Fruit fly (Drosophila melanogaster) whole organism, embryonic: ENCODE data around the gene Rai1.

Source experiments
- Antp ChIP-seq: fragments of 200-800 bp; sonication (Bioruptor generic); optimal IDR thresholded peaks from 3 replicates; lab custom pipeline; 2016; ENCODE audit warnings: missing biosample characterization, missing genetic modification characterization
- Bgb ChIP-seq: fragments of 200-800 bp; sonication (Bioruptor generic); IDR thresholded peaks from 2 replicates; pipeline ENCODE4 v1.3.6; 2022; ENCODE audit warnings: missing biosample characterization, missing genetic modification characterization; ENCODE audit not compliant: partially characterized antibody
- CG10321 ChIP-seq: fragments of 200-800 bp; sonication (Bioruptor generic); IDR thresholded peaks from 2 replicates; pipeline ENCODE4 v1.3.6; 2022; ENCODE audit warnings: missing biosample characterization, missing genetic modification characterization
- CG10654 ChIP-seq: fragments of 200-800 bp; sonication (Bioruptor generic); optimal IDR thresholded peaks from 2 replicates; lab custom pipeline; 2016; ENCODE audit warnings: missing biosample characterization, missing genetic modification characterization
- CG11456 ChIP-seq: fragments of 200-800 bp; sonication (Bioruptor generic); IDR thresholded peaks from 3 replicates; pipeline ENCODE4 v1.3.6; 2022; ENCODE audit warnings: missing biosample characterization, missing genetic modification characterization
- CG13624 ChIP-seq: fragments of 200-800 bp; sonication (Bioruptor generic); optimal IDR thresholded peaks from 2 replicates; lab custom pipeline; 2016; ENCODE audit warnings: missing biosample characterization, missing genetic modification characterization
- CG15696 ChIP-seq: fragments of 200-800 bp; sonication (Bioruptor generic); optimal IDR thresholded peaks from 2 replicates; lab custom pipeline; 2019; ENCODE audit warnings: missing biosample characterization, mild to moderate bottlenecking, missing genetic modification characterization, moderate library complexity
- CG16779 ChIP-seq: fragments of 200-800 bp; sonication (Bioruptor generic); IDR thresholded peaks from 2 replicates; pipeline ENCODE4 v1.3.6; 2022; ENCODE audit warnings: missing biosample characterization, missing genetic modification characterization
- CG17186 ChIP-seq: fragments of 200-800 bp; sonication (Bioruptor generic); optimal IDR thresholded peaks from 3 replicates; lab custom pipeline; 2017; ENCODE audit warnings: missing biosample characterization, missing genetic modification reagents, missing genetic modification characterization
- CG17385 ChIP-seq: fragments of 200-800 bp; sonication (Bioruptor generic); optimal IDR thresholded peaks from 3 replicates; lab custom pipeline; 2018; ENCODE audit warnings: missing biosample characterization, mild to moderate bottlenecking, missing genetic modification characterization
- CG17912 ChIP-seq: fragments of 200-800 bp; sonication (Bioruptor generic); optimal IDR thresholded peaks from 2 replicates; lab custom pipeline; 2018; ENCODE audit warnings: missing biosample characterization, mild to moderate bottlenecking, missing genetic modification characterization
- CG3065 ChIP-seq: fragments of 200-800 bp; sonication (Bioruptor generic); optimal IDR thresholded peaks from 2 replicates; lab custom pipeline; 2016; ENCODE audit warnings: missing biosample characterization, missing genetic modification characterization
- CG3407 ChIP-seq: fragments of 200-800 bp; sonication (Bioruptor generic); optimal IDR thresholded peaks from 2 replicates; lab custom pipeline; 2018; ENCODE audit warnings: missing biosample characterization, mild to moderate bottlenecking, missing genetic modification characterization
- CG43689 ChIP-seq: fragments of 200-800 bp; sonication (Bioruptor generic); IDR thresholded peaks from 2 replicates; pipeline ENCODE4 v1.3.6; 2022; ENCODE audit warnings: missing biosample characterization, missing genetic modification characterization
- CG4404 ChIP-seq: fragments of 200-800 bp; sonication (Bioruptor generic); IDR thresholded peaks from 2 replicates; pipeline ENCODE4 v1.3.6; 2022; ENCODE audit warnings: missing biosample characterization, missing genetic modification characterization
- CG4730 ChIP-seq: fragments of 200-800 bp; sonication (Bioruptor generic); IDR thresholded peaks from 2 replicates; pipeline ENCODE4 v1.3.6; 2022; ENCODE audit warnings: missing biosample characterization, missing genetic modification characterization
- CG6272 ChIP-seq: fragments of 200-800 bp; sonication (Bioruptor generic); IDR thresholded peaks from 2 replicates; pipeline ENCODE4 v1.3.6; 2022; ENCODE audit warnings: missing biosample characterization, missing genetic modification characterization
- CG8765 ChIP-seq: fragments of 200-800 bp; sonication (Bioruptor generic); IDR thresholded peaks from 2 replicates; pipeline ENCODE4 v1.3.6; 2022; ENCODE audit warnings: missing biosample characterization, missing genetic modification characterization
- CG9876 ChIP-seq: fragments of 200-800 bp; sonication (Bioruptor generic); optimal IDR thresholded peaks from 2 replicates; lab custom pipeline; 2016; ENCODE audit warnings: missing biosample characterization, missing genetic modification characterization
- Doc2 ChIP-seq: fragments of 200-800 bp; sonication (Bioruptor generic); IDR thresholded peaks from 2 replicates; pipeline ENCODE4 v1.3.6; 2022; ENCODE audit warnings: missing biosample characterization, missing genetic modification characterization
- E2f1 ChIP-seq: fragments of 200-800 bp; sonication (Bioruptor generic); IDR thresholded peaks from 2 replicates; pipeline ENCODE4 v1.3.6; 2022; ENCODE audit warnings: missing biosample characterization, missing genetic modification characterization
- Fer2 ChIP-seq: fragments of 200-800 bp; sonication (Bioruptor generic); optimal IDR thresholded peaks from 2 replicates; lab custom pipeline; 2018; ENCODE audit warnings: missing biosample characterization, mild to moderate bottlenecking, missing genetic modification characterization, moderate library complexity
- H15 ChIP-seq: fragments of 200-800 bp; sonication (Bioruptor generic); IDR thresholded peaks from 3 replicates; pipeline ENCODE4 v1.3.6; 2022; ENCODE audit warnings: missing biosample characterization, missing genetic modification characterization
- HLH3B ChIP-seq: fragments of 200-800 bp; sonication (Bioruptor generic); IDR thresholded peaks from 2 replicates; pipeline ENCODE4 v1.3.6; 2022; ENCODE audit warnings: missing biosample characterization, missing genetic modification characterization
- Meics ChIP-seq: fragments of 200-800 bp; sonication (Bioruptor generic); optimal IDR thresholded peaks from 2 replicates; lab custom pipeline; 2017; ENCODE audit warnings: missing biosample characterization, mild to moderate bottlenecking, missing genetic modification characterization
- Optix ChIP-seq: fragments of 200-800 bp; sonication (Bioruptor generic); IDR thresholded peaks from 3 replicates; pipeline ENCODE4 v1.3.6; 2022; ENCODE audit warnings: missing biosample characterization, missing genetic modification characterization
- Sin3A ChIP-seq: fragments of >200 bp; optimal IDR thresholded peaks from 2 replicates; lab custom pipeline; 2018
- Sry-β ChIP-seq: fragments of 200-800 bp; sonication (Bioruptor generic); optimal IDR thresholded peaks from 2 replicates; lab custom pipeline; 2018; ENCODE audit warnings: missing biosample characterization, mild to moderate bottlenecking, missing genetic modification characterization, moderate library complexity
- bcd ChIP-seq: fragments of 200-800 bp; sonication (Bioruptor generic); optimal IDR thresholded peaks from 2 replicates; lab custom pipeline; 2017; ENCODE audit warnings: missing biosample characterization, mild to moderate bottlenecking, missing genetic modification characterization
- bsh ChIP-seq, 2 experiments: fragments of 200-800 bp; sonication (Bioruptor generic); optimal IDR thresholded peaks; 2 replicates each; lab custom pipeline; 2017 to 2018; ENCODE audit warnings: mild to moderate bottlenecking in 2 of 2, missing biosample characterization in 2 of 2, missing genetic modification characterization in 2 of 2, moderate library complexity in 1 of 2
- croc ChIP-seq: fragments of 200-800 bp; sonication (Bioruptor generic); conservative IDR thresholded peaks from 3 replicates; pipeline ENCODE4 v1.3.6; 2022; ENCODE audit warnings: missing biosample characterization, missing genetic modification characterization
- dm ChIP-seq: fragments of 200-800 bp; sonication (Bioruptor generic); optimal IDR thresholded peaks from 3 replicates; lab custom pipeline; 2016; ENCODE audit warnings: missing biosample characterization, missing genetic modification characterization
- en ChIP-seq: fragments of 200-800 bp; sonication (Bioruptor generic); optimal IDR thresholded peaks from 2 replicates; lab custom pipeline; 2016; ENCODE audit warnings: missing biosample characterization, missing genetic modification characterization
- esg ChIP-seq: fragments of 200-800 bp; sonication (Bioruptor generic); conservative IDR thresholded peaks from 2 replicates; pipeline ENCODE4 v1.3.6; 2022; ENCODE audit warnings: missing biosample characterization, missing genetic modification characterization
- gcm2 ChIP-seq: fragments of 200-800 bp; sonication (Bioruptor generic); optimal IDR thresholded peaks from 2 replicates; lab custom pipeline; 2016; ENCODE audit warnings: missing biosample characterization, missing genetic modification characterization
- gfzf ChIP-seq: fragments of 200-800 bp; sonication (Bioruptor generic); optimal IDR thresholded peaks from 2 replicates; lab custom pipeline; 2016; ENCODE audit warnings: missing biosample characterization, mild to moderate bottlenecking, missing genetic modification characterization, moderate library complexity
- gsb ChIP-seq: fragments of 200-800 bp; sonication (Bioruptor generic); IDR thresholded peaks from 2 replicates; pipeline ENCODE4 v1.3.6; 2022; ENCODE audit warnings: missing biosample characterization, missing genetic modification characterization
- insv ChIP-seq, 2 experiments: fragments of 200-800 bp; sonication (Bioruptor generic); optimal IDR thresholded peaks; 3 replicates each; lab custom pipeline; 2016 to 2018; ENCODE audit warnings: missing biosample characterization in 2 of 2, missing genetic modification characterization in 2 of 2
- ken ChIP-seq: fragments of 200-800 bp; sonication (Bioruptor generic); IDR thresholded peaks from 3 replicates; pipeline ENCODE4 v1.3.6; 2022; ENCODE audit warnings: missing biosample characterization, missing genetic modification characterization
- nmo ChIP-seq: fragments of 200-800 bp; sonication (Bioruptor generic); optimal IDR thresholded peaks from 2 replicates; lab custom pipeline; 2018; ENCODE audit warnings: missing biosample characterization, mild to moderate bottlenecking, missing genetic modification characterization, moderate library complexity
- nom ChIP-seq: fragments of 200-800 bp; sonication (Bioruptor generic); optimal IDR thresholded peaks from 2 replicates; lab custom pipeline; 2017; ENCODE audit warnings: missing biosample characterization, missing genetic modification characterization, mild to moderate bottlenecking, moderate library complexity, missing genetic modification reagents
- sc ChIP-seq, 3 experiments: fragments of >200 bp in 2 of 3; fragments of 200-800 bp in 1 of 3; sonication (Bioruptor generic) in 1 of 3; optimal IDR thresholded peaks; 2 replicates in 2 of 3; 3 replicates in 1 of 3; lab custom pipeline; 2017; ENCODE audit warnings: mild to moderate bottlenecking in 1 of 3, missing biosample characterization in 1 of 3, missing genetic modification characterization in 1 of 3, missing genetic modification reagents in 1 of 3
- schlank ChIP-seq: fragments of 200-800 bp; sonication (Bioruptor generic); optimal IDR thresholded peaks from 2 replicates; lab custom pipeline; 2018; ENCODE audit warnings: missing biosample characterization, mild to moderate bottlenecking, missing genetic modification characterization
- sd ChIP-seq: fragments of 200-800 bp; sonication (Bioruptor generic); optimal IDR thresholded peaks from 3 replicates; lab custom pipeline; 2018; ENCODE audit warnings: missing biosample characterization, mild to moderate bottlenecking, missing genetic modification characterization, moderate library complexity
- sens-2 ChIP-seq: fragments of 200-800 bp; sonication (Bioruptor generic); IDR thresholded peaks from 2 replicates; pipeline ENCODE4 v1.3.6; 2022; ENCODE audit warnings: missing biosample characterization, missing genetic modification characterization
- shn ChIP-seq: fragments of 200-800 bp; sonication (Bioruptor generic); optimal IDR thresholded peaks from 3 replicates; lab custom pipeline; 2016; ENCODE audit warnings: missing biosample characterization, missing genetic modification characterization
- slp2 ChIP-seq: fragments of 200-800 bp; sonication (Bioruptor generic); optimal IDR thresholded peaks from 2 replicates; lab custom pipeline; 2016; ENCODE audit warnings: missing biosample characterization, missing genetic modification characterization
- sqz ChIP-seq: fragments of 200-800 bp; sonication (Bioruptor generic); optimal IDR thresholded peaks from 3 replicates; lab custom pipeline; 2018; ENCODE audit warnings: missing biosample characterization, mild to moderate bottlenecking, missing genetic modification characterization
- toy ChIP-seq: fragments of 200-800 bp; sonication (Bioruptor generic); IDR thresholded peaks from 2 replicates; pipeline ENCODE4 v1.3.6; 2022; ENCODE audit warnings: missing biosample characterization, missing genetic modification characterization
- trem ChIP-seq: fragments of 200-800 bp; optimal IDR thresholded peaks from 3 replicates; lab custom pipeline; 2019; ENCODE audit warnings: missing biosample characterization, mild to moderate bottlenecking, missing genetic modification characterization, moderate library complexity
- ttk ChIP-seq: fragments of 200-800 bp; sonication (Bioruptor generic); IDR thresholded peaks from 2 replicates; pipeline ENCODE4 v2.1.2; 2022; ENCODE audit warnings: missing biosample characterization, missing genetic modification characterization
- zf30C ChIP-seq: fragments of 200-800 bp; sonication (Bioruptor generic); optimal IDR thresholded peaks from 3 replicates; lab custom pipeline; 2018; ENCODE audit warnings: missing biosample characterization, mild to moderate bottlenecking, missing genetic modification characterization

The Rai1 gene

dm6 chrX:16822080-16822479, 18.9 kb upstream of the Rai1 start (continued):
- TF ChIP-seq dm: no peak
- TF ChIP-seq en (GFP tag; lab: Kevin White, UChicago): no peak
- no peak for TF ChIP-seq Bgb (GFP tag; lab: Robert Waterston, UW)
- no peak for TF ChIP-seq CG17912
- peak; percentile 53 for TF ChIP-seq E2f1 (GFP tag; lab: Robert Waterston, UW)
- TF ChIP-seq Antp (GFP tag; lab: Kevin White, UChicago): no peak
- no peak for TF ChIP-seq gfzf (GFP tag; lab: Kevin White, UChicago)
- TF ChIP-seq gcm2 (GFP tag; lab: Kevin White, UChicago): no peak
- no peak for TF ChIP-seq slp2
- TF ChIP-seq CG10654 (GFP tag; lab: Kevin White, UChicago): no peak
- TF ChIP-seq CG13624 (GFP tag; lab: Kevin White, UChicago): no peak
- TF ChIP-seq croc (GFP tag; lab: Robert Waterston, UW): peak; percentile 14; the same call in 1 of the 3 replicates
- peak; percentile 4 for TF ChIP-seq trem (tag; lab: Kevin White, UChicago)
- TF ChIP-seq nmo (GFP tag; lab: Kevin White, UChicago): peak; percentile 65
- no peak for TF ChIP-seq Sry-β
- TF ChIP-seq CG16779 (GFP tag; lab: Robert Waterston, UW): no peak
- no peak for TF ChIP-seq CG9876 (GFP tag; lab: Kevin White, UChicago)
- no peak for TF ChIP-seq shn (GFP tag; lab: Kevin White, UChicago)
- TF ChIP-seq CG15696: no peak
- TF ChIP-seq toy (GFP tag; lab: Robert Waterston, UW): no peak
- no peak for TF ChIP-seq Fer2 (tag; lab: Kevin White, UChicago)
- peak; percentile 49 for TF ChIP-seq esg (GFP tag; lab: Robert Waterston, UW)
- peak; percentile 50 for TF ChIP-seq CG17385 (GFP tag; lab: Kevin White, UChicago)
- no peak for TF ChIP-seq Sin3A (lab: Kevin White, UChicago)
- TF ChIP-seq CG6272 (GFP tag; lab: Robert Waterston, UW): peak; percentile 35; the same call in 1 of the 2 replicates
- peak; percentile 25; the same call in 1 of the 2 replicates for TF ChIP-seq CG10321 (GFP tag; lab: Robert Waterston, UW)
- no peak for TF ChIP-seq CG3065 (GFP tag; lab: Kevin White, UChicago)
- no peak for TF ChIP-seq CG17186 (GFP tag; lab: Kevin White, UChicago)
- TF ChIP-seq insv (GFP tag; optimal IDR thresholded peaks at IDR 0.05; lab: Kevin White, UChicago): no peak
- TF ChIP-seq bcd (GFP tag; lab: Kevin White, UChicago): peak; percentile 41
- peak; percentile 64 for TF ChIP-seq ttk (GFP tag; lab: Robert Waterston, UW)
- TF ChIP-seq CG8765: no peak
- peak; percentile 52 for TF ChIP-seq Meics
- no peak for TF ChIP-seq CG43689 (GFP tag; lab: Robert Waterston, UW)
- no peak for TF ChIP-seq sqz (GFP tag; lab: Kevin White, UChicago)
- TF ChIP-seq H15 (GFP tag; lab: Robert Waterston, UW): peak; percentile 46; the same call in 1 of the 3 replicates
- TF ChIP-seq CG3407 (GFP tag; lab: Kevin White, UChicago): peak; percentile 11
- no peak for TF ChIP-seq sens-2
- TF ChIP-seq sd (tag; lab: Kevin White, UChicago): no peak
- TF ChIP-seq Doc2 (GFP tag; lab: Robert Waterston, UW): no peak
- TF ChIP-seq ken (GFP tag; lab: Robert Waterston, UW): peak; percentile 50; the same call in 1 of the 3 replicates
- 0 out of 2 replicates have a peak, but pooled peaks have one; percentile 23 for TF ChIP-seq gsb
- peak; percentile 39; the same call in 1 of the 2 replicates for TF ChIP-seq CG4730 (GFP tag; lab: Robert Waterston, UW)
- TF ChIP-seq CG4404 (GFP tag; lab: Robert Waterston, UW): peak; percentile 32; the same call in 1 of the 2 replicates
- peak; percentile 72 for TF ChIP-seq HLH3B
- peak in 1 of 2 experiments; percentile 71 for TF ChIP-seq bsh (GFP tag; optimal IDR thresholded peaks at IDR 0.05; lab: Kevin White, UChicago)
- no peak for TF ChIP-seq schlank (tag; lab: Kevin White, UChicago)
- peak; percentile 34 for TF ChIP-seq nom (GFP tag; lab: Kevin White, UChicago)
- TF ChIP-seq sc (optimal IDR thresholded peaks at IDR 0.05; lab: Kevin White, UChicago): no peak
- TF ChIP-seq sc (GFP tag; optimal IDR thresholded peaks at IDR 0.05; lab: Kevin White, UChicago): no peak
- no peak for TF ChIP-seq zf30C (GFP tag; lab: Kevin White, UChicago)
- TF ChIP-seq CG11456: no peak
- TF ChIP-seq Optix: no peak
